Fruit fly (Drosophila melanogaster) whole organism, embryonic: Measurements from ENCODE around the gene Prosalpha6T.

Source experiments
- Adf1 ChIP-seq: fragments of 200-800 bp; sonication (Bioruptor generic); IDR thresholded peaks from 2 replicates; pipeline ENCODE4 v1.3.6; 2022; ENCODE audit warnings: missing biosample characterization, missing genetic modification characterization
- B-H1 ChIP-seq: fragments of 200-800 bp; sonication (Bioruptor generic); IDR thresholded peaks from 3 replicates; pipeline ENCODE4 v1.3.6; 2022; ENCODE audit warnings: missing biosample characterization, missing genetic modification characterization
- CG10147 ChIP-seq: fragments of 200-800 bp; sonication (Bioruptor generic); optimal IDR thresholded peaks from 2 replicates; lab custom pipeline; 2019; ENCODE audit warnings: missing biosample characterization, mild to moderate bottlenecking, missing genetic modification characterization, moderate library complexity
- CG10366 ChIP-seq: fragments of 200-800 bp; sonication (Bioruptor generic); IDR thresholded peaks from 2 replicates; pipeline ENCODE4 v1.3.6; 2022; ENCODE audit warnings: missing biosample characterization, missing genetic modification characterization
- CG11456 ChIP-seq: fragments of 200-800 bp; sonication (Bioruptor generic); IDR thresholded peaks from 3 replicates; pipeline ENCODE4 v1.3.6; 2022; ENCODE audit warnings: missing biosample characterization, missing genetic modification characterization
- CG11504 ChIP-seq: fragments of 200-800 bp; sonication (Bioruptor generic); optimal IDR thresholded peaks from 3 replicates; lab custom pipeline; 2019; ENCODE audit warnings: missing biosample characterization, mild to moderate bottlenecking, missing genetic modification characterization, moderate library complexity
- CG11695 ChIP-seq: fragments of 200-800 bp; sonication (Bioruptor generic); IDR thresholded peaks from 3 replicates; pipeline ENCODE4 v1.3.6; 2022; ENCODE audit warnings: missing biosample characterization, missing genetic modification characterization
- CG12744 ChIP-seq: fragments of 200-800 bp; sonication (Bioruptor generic); optimal IDR thresholded peaks from 2 replicates; lab custom pipeline; 2016; ENCODE audit warnings: missing biosample characterization, missing genetic modification characterization
- CG12769 ChIP-seq: fragments of 200-800 bp; sonication (Bioruptor generic); optimal IDR thresholded peaks from 2 replicates; lab custom pipeline; 2019; ENCODE audit warnings: missing biosample characterization, mild to moderate bottlenecking, missing genetic modification characterization, moderate library complexity
- CG13123 ChIP-seq: fragments of 200-800 bp; sonication (Bioruptor generic); optimal IDR thresholded peaks from 2 replicates; lab custom pipeline; 2016; ENCODE audit warnings: missing biosample characterization, missing genetic modification characterization
- CG14014 ChIP-seq: fragments of 200-800 bp; sonication (Bioruptor generic); IDR thresholded peaks from 2 replicates; pipeline ENCODE4 v1.3.6; 2022; ENCODE audit warnings: missing biosample characterization, missing genetic modification characterization
- CG14441 ChIP-seq: fragments of 200-800 bp; sonication (Bioruptor generic); IDR thresholded peaks from 2 replicates; pipeline ENCODE4 v1.3.6; 2022; ENCODE audit warnings: missing biosample characterization, missing genetic modification characterization
- CG17186 ChIP-seq: fragments of 200-800 bp; sonication (Bioruptor generic); optimal IDR thresholded peaks from 3 replicates; lab custom pipeline; 2017; ENCODE audit warnings: missing biosample characterization, missing genetic modification reagents, missing genetic modification characterization
- CG18619 ChIP-seq: fragments of 200-800 bp; sonication (Bioruptor generic); optimal IDR thresholded peaks from 3 replicates; lab custom pipeline; 2017; ENCODE audit warnings: missing biosample characterization, mild to moderate bottlenecking, missing genetic modification characterization
- CG2678 ChIP-seq: fragments of 200-800 bp; sonication (Bioruptor generic); optimal IDR thresholded peaks from 3 replicates; lab custom pipeline; 2019; ENCODE audit warnings: missing biosample characterization, mild to moderate bottlenecking, missing genetic modification characterization, moderate library complexity
- CG2712 ChIP-seq: fragments of 200-800 bp; optimal IDR thresholded peaks from 3 replicates; lab custom pipeline; 2019; ENCODE audit warnings: missing biosample characterization, mild to moderate bottlenecking, missing genetic modification characterization, moderate library complexity
- CG2889 ChIP-seq: fragments of 200-800 bp; sonication (Bioruptor generic); IDR thresholded peaks from 3 replicates; pipeline ENCODE4 v1.3.6; 2022; ENCODE audit warnings: missing biosample characterization, missing genetic modification characterization
- CG3163 ChIP-seq: fragments of 200-800 bp; sonication (Bioruptor generic); optimal IDR thresholded peaks from 3 replicates; lab custom pipeline; 2016; ENCODE audit warnings: missing biosample characterization, missing genetic modification characterization
- CG42726 ChIP-seq: fragments of 200-800 bp; sonication (Bioruptor generic); IDR thresholded peaks from 2 replicates; pipeline ENCODE4 v1.3.6; 2022; ENCODE audit warnings: missing biosample characterization, missing genetic modification characterization; ENCODE audit not compliant: partially characterized antibody
- CG4820 ChIP-seq: fragments of 200-800 bp; sonication (Bioruptor generic); optimal IDR thresholded peaks from 3 replicates; lab custom pipeline; 2016; ENCODE audit warnings: missing biosample characterization, missing genetic modification characterization
- CG5953 ChIP-seq: fragments of 200-800 bp; sonication (Bioruptor generic); IDR thresholded peaks from 2 replicates; pipeline ENCODE4 v1.3.6; 2022; ENCODE audit warnings: missing biosample characterization, missing genetic modification characterization
- CG6175 ChIP-seq: fragments of 200-800 bp; sonication (Bioruptor generic); IDR thresholded peaks from 3 replicates; pipeline ENCODE4 v1.3.6; 2022; ENCODE audit warnings: missing biosample characterization, missing genetic modification characterization
- CG9727 ChIP-seq: fragments of 200-800 bp; sonication (Bioruptor generic); optimal IDR thresholded peaks from 3 replicates; lab custom pipeline; 2017; ENCODE audit warnings: missing biosample characterization, mild to moderate bottlenecking, missing genetic modification characterization
- D19A ChIP-seq: fragments of 200-800 bp; optimal IDR thresholded peaks from 3 replicates; lab custom pipeline; 2019; ENCODE audit warnings: missing biosample characterization, mild to moderate bottlenecking, missing genetic modification characterization, moderate library complexity
- Doc3 ChIP-seq: fragments of 200-800 bp; sonication (Bioruptor generic); IDR thresholded peaks from 3 replicates; pipeline ENCODE4 v1.3.6; 2022; ENCODE audit warnings: missing biosample characterization, missing genetic modification characterization; ENCODE audit not compliant: partially characterized antibody
- Dp ChIP-seq: fragments of 200-800 bp; sonication (Bioruptor generic); optimal IDR thresholded peaks from 2 replicates; lab custom pipeline; 2018; ENCODE audit warnings: missing biosample characterization, mild to moderate bottlenecking, missing genetic modification characterization, moderate library complexity
- Elba2 ChIP-seq: fragments of 200-800 bp; sonication (Bioruptor generic); optimal IDR thresholded peaks from 3 replicates; lab custom pipeline; 2016; ENCODE audit warnings: missing biosample characterization, missing genetic modification characterization
- Ets97D ChIP-seq: fragments of 200-800 bp; sonication (Bioruptor generic); optimal IDR thresholded peaks from 3 replicates; lab custom pipeline; 2016; ENCODE audit warnings: missing biosample characterization, missing genetic modification characterization
- HLHmδ ChIP-seq: fragments of 200-800 bp; sonication (Bioruptor generic); optimal IDR thresholded peaks from 2 replicates; lab custom pipeline; 2018; ENCODE audit warnings: missing biosample characterization, mild to moderate bottlenecking, missing genetic modification characterization, moderate library complexity
- Hr39 ChIP-seq: fragments of >200 bp; optimal IDR thresholded peaks from 2 replicates; lab custom pipeline; 2017
- MESR4 ChIP-seq: fragments of 200-800 bp; sonication (Bioruptor generic); optimal IDR thresholded peaks from 2 replicates; lab custom pipeline; 2018; ENCODE audit warnings: missing biosample characterization, mild to moderate bottlenecking, missing genetic modification characterization, moderate library complexity
- Rfx ChIP-seq: fragments of 200-800 bp; sonication (Bioruptor generic); IDR thresholded peaks from 2 replicates; pipeline ENCODE4 v1.3.6; 2022; ENCODE audit warnings: missing biosample characterization, missing genetic modification characterization
- ap ChIP-seq: fragments of 200-800 bp; sonication (Bioruptor generic); IDR thresholded peaks from 2 replicates; pipeline ENCODE4 v1.3.6; 2022; ENCODE audit warnings: missing biosample characterization, missing genetic modification characterization
- ase ChIP-seq: fragments of 200-800 bp; sonication (Bioruptor generic); IDR thresholded peaks from 3 replicates; pipeline ENCODE4 v1.3.6; 2022; ENCODE audit warnings: missing biosample characterization, missing genetic modification characterization
- br ChIP-seq: fragments of >200 bp; optimal IDR thresholded peaks from 2 replicates; lab custom pipeline; 2017
- btn ChIP-seq: fragments of 200-800 bp; sonication (Bioruptor generic); optimal IDR thresholded peaks from 2 replicates; lab custom pipeline; 2016; ENCODE audit warnings: missing biosample characterization, missing genetic modification characterization
- caup ChIP-seq: fragments of 200-800 bp; sonication (Bioruptor generic); optimal IDR thresholded peaks from 3 replicates; lab custom pipeline; 2017; ENCODE audit warnings: missing biosample characterization, mild to moderate bottlenecking, missing genetic modification characterization, moderate library complexity; ENCODE audit not compliant: severe bottlenecking
- dmrt99B ChIP-seq: fragments of 200-800 bp; sonication (Bioruptor generic); optimal IDR thresholded peaks from 2 replicates; lab custom pipeline; 2018; ENCODE audit warnings: missing biosample characterization, mild to moderate bottlenecking, missing genetic modification characterization, moderate library complexity
- esg ChIP-seq: fragments of 200-800 bp; sonication (Bioruptor generic); conservative IDR thresholded peaks from 2 replicates; pipeline ENCODE4 v1.3.6; 2022; ENCODE audit warnings: missing biosample characterization, missing genetic modification characterization
- eve ChIP-seq, 2 experiments: fragments of >200 bp; optimal IDR thresholded peaks; 2 replicates each; lab custom pipeline; 2017; ENCODE audit warnings: missing biosample characterization in 2 of 2, missing genetic modification characterization in 2 of 2
- ftz-f1 ChIP-seq: fragments of 200-800 bp; sonication (Bioruptor generic); optimal IDR thresholded peaks from 2 replicates; lab custom pipeline; 2016; ENCODE audit warnings: missing biosample characterization, missing genetic modification characterization
- hbn ChIP-seq: fragments of 200-800 bp; sonication (Bioruptor generic); IDR thresholded peaks from 2 replicates; pipeline ENCODE4 v1.3.6; 2022; ENCODE audit warnings: missing biosample characterization, missing genetic modification characterization; ENCODE audit not compliant: partially characterized antibody
- hth ChIP-seq: fragments of >200 bp; optimal IDR thresholded peaks from 2 replicates; lab custom pipeline; 2017; ENCODE audit warnings: inconsistent platforms
- maf-S ChIP-seq: fragments of 200-800 bp; sonication (Bioruptor generic); optimal IDR thresholded peaks from 2 replicates; lab custom pipeline; 2016; ENCODE audit warnings: missing biosample characterization, missing genetic modification characterization
- p53 ChIP-seq: fragments of 200-800 bp; sonication (Bioruptor generic); optimal IDR thresholded peaks from 2 replicates; lab custom pipeline; 2016; ENCODE audit warnings: missing biosample characterization, missing genetic modification characterization
- schlank ChIP-seq: fragments of 200-800 bp; sonication (Bioruptor generic); optimal IDR thresholded peaks from 2 replicates; lab custom pipeline; 2018; ENCODE audit warnings: missing biosample characterization, mild to moderate bottlenecking, missing genetic modification characterization
- sens-2 ChIP-seq: fragments of 200-800 bp; sonication (Bioruptor generic); IDR thresholded peaks from 2 replicates; pipeline ENCODE4 v1.3.6; 2022; ENCODE audit warnings: missing biosample characterization, missing genetic modification characterization
- so ChIP-seq: fragments of 200-800 bp; sonication (Bioruptor generic); IDR thresholded peaks from 3 replicates; pipeline ENCODE4 v1.3.6; 2022; ENCODE audit warnings: missing biosample characterization, missing genetic modification characterization
- sob ChIP-seq: fragments of 200-800 bp; sonication (Bioruptor generic); IDR thresholded peaks from 2 replicates; pipeline ENCODE4 v1.3.6; 2022; ENCODE audit warnings: missing biosample characterization, missing genetic modification characterization
- trh ChIP-seq: fragments of 200-800 bp; sonication (Bioruptor generic); optimal IDR thresholded peaks from 2 replicates; lab custom pipeline; 2016; ENCODE audit warnings: missing biosample characterization, missing genetic modification characterization
- twi ChIP-seq: fragments of 200-800 bp; optimal IDR thresholded peaks from 2 replicates; lab custom pipeline; 2019; ENCODE audit warnings: missing biosample characterization, mild to moderate bottlenecking, missing genetic modification characterization, moderate library complexity
- zen2 ChIP-seq: fragments of 200-800 bp; sonication (Bioruptor generic); IDR thresholded peaks from 3 replicates; pipeline ENCODE4 v1.3.6; 2022; ENCODE audit warnings: missing biosample characterization, missing genetic modification characterization; ENCODE audit not compliant: partially characterized antibody

Prosalpha6T gene

dm6 chr2L:13191894-13192293 lies 39.9 kb upstream of the Prosalpha6T start, which contains the start of the genes CG16974 and Edem2 (continued):
- TF ChIP-seq Adf1: peak; percentile 34; the same call in 1 of the 2 replicates
- no peak for TF ChIP-seq Doc3 (GFP tag; lab: Robert Waterston, UW)
- TF ChIP-seq CG11504 (tag; lab: Kevin White, UChicago): no peak
- TF ChIP-seq CG2678 (tag; lab: Kevin White, UChicago): no peak
- TF ChIP-seq CG12769 (tag; lab: Kevin White, UChicago): no peak
- TF ChIP-seq ap (GFP tag; lab: Robert Waterston, UW): peak; percentile 63
- no peak for TF ChIP-seq p53 (GFP tag; lab: Kevin White, UChicago)
- TF ChIP-seq Dp: peak; percentile 29
- TF ChIP-seq br (lab: Kevin White, UChicago): no peak
- TF ChIP-seq B-H1 (GFP tag; lab: Robert Waterston, UW): peak; percentile 59
- no peak for TF ChIP-seq CG18619 (GFP tag; lab: Kevin White, UChicago)
- peak; percentile 81 for TF ChIP-seq Rfx (GFP tag; lab: Robert Waterston, UW)
- no peak for TF ChIP-seq sens-2 (GFP tag; lab: Robert Waterston, UW)
- TF ChIP-seq btn (GFP tag; lab: Kevin White, UChicago): no peak
- TF ChIP-seq CG13123 (GFP tag; lab: Kevin White, UChicago): peak; percentile 64
- TF ChIP-seq maf-S (GFP tag; lab: Kevin White, UChicago): peak; percentile 15
- no peak for TF ChIP-seq twi (tag; lab: Kevin White, UChicago)
- TF ChIP-seq caup (GFP tag; lab: Kevin White, UChicago): peak; percentile 64
- peak; percentile 72 for TF ChIP-seq CG14014
- no peak for TF ChIP-seq dmrt99B (tag; lab: Kevin White, UChicago)
- TF ChIP-seq CG3163 (GFP tag; lab: Kevin White, UChicago): no peak
- peak; percentile 4 for TF ChIP-seq trh
- TF ChIP-seq CG4820 (GFP tag; lab: Kevin White, UChicago): peak; percentile 64
- TF ChIP-seq so: peak; percentile 31; the same call in 1 of the 3 replicates
- peak; percentile 87 for TF ChIP-seq sob (GFP tag; lab: Robert Waterston, UW)
- TF ChIP-seq HLHmδ (GFP tag; lab: Kevin White, UChicago): no peak
- TF ChIP-seq Elba2 (GFP tag; lab: Kevin White, UChicago): peak; percentile 22
- peak; percentile 86 for TF ChIP-seq CG9727
- TF ChIP-seq CG42726: no peak
- TF ChIP-seq zen2 (GFP tag; lab: Robert Waterston, UW): no peak
- TF ChIP-seq CG2712 (tag; lab: Kevin White, UChicago): no peak
- TF ChIP-seq hbn (GFP tag; lab: Robert Waterston, UW): no peak
- TF ChIP-seq D19A (tag; lab: Kevin White, UChicago): no peak
- TF ChIP-seq hth (lab: Kevin White, UChicago): no peak
- peak; percentile 39 for TF ChIP-seq ftz-f1 (GFP tag; lab: Kevin White, UChicago)
- 0 out of 3 replicates have a peak, but pooled peaks have one; percentile 31 for TF ChIP-seq CG6175 (GFP tag; lab: Robert Waterston, UW)
- TF ChIP-seq esg: peak; percentile 65
- peak; percentile 84 for TF ChIP-seq CG11456
- TF ChIP-seq Ets97D (GFP tag; lab: Kevin White, UChicago): peak; percentile 56
- TF ChIP-seq CG17186 (GFP tag; lab: Kevin White, UChicago): peak; percentile 28
- TF ChIP-seq CG11695: peak; percentile 73
- TF ChIP-seq CG10366 (GFP tag; lab: Robert Waterston, UW): 0 out of 2 replicates have a peak, but pooled peaks have one; percentile 49
- peak; percentile 71 for TF ChIP-seq MESR4 (GFP tag; lab: Kevin White, UChicago)
- no peak for TF ChIP-seq schlank
- no peak for TF ChIP-seq Hr39 (lab: Kevin White, UChicago)
- no peak for TF ChIP-seq CG12744 (GFP tag; lab: Kevin White, UChicago)
- peak; percentile 40; the same call in 1 of the 3 replicates for TF ChIP-seq CG2889 (GFP tag; lab: Robert Waterston, UW)
- TF ChIP-seq eve (GFP tag; optimal IDR thresholded peaks at IDR 0.05; lab: Kevin White, UChicago): no peak
- TF ChIP-seq ase (GFP tag; lab: Robert Waterston, UW): peak; percentile 48; the same call in 2 of the 3 replicates
- peak; percentile 42; the same call in 1 of the 2 replicates for TF ChIP-seq CG5953 (GFP tag; lab: Robert Waterston, UW)
- no peak for TF ChIP-seq CG10147
- TF ChIP-seq CG14441 (GFP tag; lab: Robert Waterston, UW): peak; percentile 81
